Worm (Caenorhabditis elegans) whole organism, late embryonic: Measurements from ENCODE around the gene Y81B9A.4.

Experiments
- ceh-45 ChIP-seq: fragments of 200-800 bp; sonication (Bioruptor generic); IDR thresholded peaks from 2 replicates; pipeline ENCODE4 v1.3.6; 2022; ENCODE audit warnings: missing genetic modification reagents, missing genetic modification characterization, missing compliant biosample characterization
- hlh-30 ChIP-seq: sonication (generic microtip); optimal IDR thresholded peaks from 2 replicates; lab custom pipeline; 2017; ENCODE audit warnings: antibody characterized with exemption, missing genetic modification characterization, missing compliant biosample characterization; ENCODE audit not compliant: insufficient read depth
- pag-3 ChIP-seq: sonication (generic microtip); optimal IDR thresholded peaks from 2 replicates; lab custom pipeline; 2016; ENCODE audit warnings: missing compliant biosample characterization, missing genetic modification characterization, borderline replicate concordance
- sdc-2 ChIP-seq: sonication (generic microtip); optimal IDR thresholded peaks from 2 replicates; lab custom pipeline; 2016; ENCODE audit warnings: missing genotype, missing genetic modification characterization, missing compliant biosample characterization
- sox-4 ChIP-seq: sonication (generic microtip); optimal IDR thresholded peaks from 2 replicates; lab custom pipeline; 2017; ENCODE audit warnings: mild to moderate bottlenecking, missing genetic modification characterization, inconsistent platforms, missing compliant biosample characterization
- tbx-2 ChIP-seq: sonication (generic microtip); optimal IDR thresholded peaks from 2 replicates; lab custom pipeline; 2016; ENCODE audit warnings: missing genetic modification characterization, missing compliant biosample characterization
- unc-86 ChIP-seq: sonication (generic microtip); optimal IDR thresholded peaks from 2 replicates; lab custom pipeline; 2016; ENCODE audit warnings: missing genetic modification characterization, missing compliant biosample characterization

- TF ChIP-seq sox-4, result no peak
- TF ChIP-seq sdc-2 (tag; lab: Kevin White, UChicago), result no peak
- TF ChIP-seq hlh-30 (tag; lab: Kevin White, UChicago), result no peak
- TF ChIP-seq tbx-2 (tag; lab: Kevin White, UChicago), result no peak
- no peak for TF ChIP-seq unc-86
- no peak for TF ChIP-seq ceh-45 (GFP tag; lab: Robert Waterston, UW)
- no peak for TF ChIP-seq pag-3 (tag; lab: Kevin White, UChicago)
Observed at ce11 chrX:9208492-9208891, 27.8 kb upstream of the Y81B9A.4 start.
